Fruit fly (Drosophila melanogaster) S2 (cell line): ENCODE results near the gene Plod.

Source experiments
- CG8478 ChIP-seq: fragments of >200 bp; optimal IDR thresholded peaks from 2 replicates; lab custom pipeline; 2018
- CTCF ChIP-seq, 2 experiments: fragments of >200 bp; optimal IDR thresholded peaks; 2 replicates each; lab custom pipeline; 2018

DNA sequence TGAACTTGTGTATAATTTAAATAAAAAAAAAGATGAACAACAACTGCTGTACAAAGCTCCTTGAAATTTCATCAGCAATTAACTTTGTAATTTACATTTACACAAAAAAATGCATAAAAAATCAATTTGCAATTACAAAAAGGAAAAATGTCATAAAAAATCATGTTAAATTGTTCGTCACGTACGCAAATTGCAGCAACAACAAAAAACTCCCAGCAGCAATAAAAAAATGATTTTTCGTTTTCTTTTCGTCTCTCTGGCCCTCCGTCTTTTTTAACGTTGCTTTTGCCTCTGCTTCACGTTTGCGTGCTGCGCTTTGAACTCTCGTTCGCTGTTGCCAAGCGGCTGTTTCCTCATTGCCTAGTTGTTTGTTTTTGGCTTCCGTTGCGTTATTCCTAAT is 47.3 kb upstream of the Plod start:
- TF ChIP-seq CG8478 (lab: Kevin White, UChicago) (no peak), CTCF (optimal IDR thresholded peaks at IDR 0.05; lab: Kevin White, UChicago) (no peak)
